Fruit fly (Drosophila melanogaster) whole organism, prepupa: ENCODE results near the gene Nepl5.

Experiments used
- Blimp-1 ChIP-seq: fragments of 200-800 bp; sonication (Bioruptor generic); optimal IDR thresholded peaks from 3 replicates; lab custom pipeline; 2017; ENCODE audit warnings: missing biosample characterization, missing genetic modification characterization, mild to moderate bottlenecking, moderate library complexity, missing genetic modification reagents
- CG10631 ChIP-seq: fragments of 200-800 bp; sonication (Bioruptor generic); optimal IDR thresholded peaks from 2 replicates; lab custom pipeline; 2016; ENCODE audit warnings: missing biosample characterization, missing genetic modification characterization
- CG10669 ChIP-seq: fragments of 200-800 bp; sonication (Bioruptor generic); optimal IDR thresholded peaks from 3 replicates; lab custom pipeline; 2018; ENCODE audit warnings: missing biosample characterization, mild to moderate bottlenecking, missing genetic modification characterization, moderate library complexity
- CG11294 ChIP-seq: fragments of 200-800 bp; sonication (Bioruptor generic); IDR thresholded peaks from 2 replicates; pipeline ENCODE4 v1.3.6; 2022; ENCODE audit warnings: missing biosample characterization, missing genetic modification characterization
- CG15336 ChIP-seq: fragments of 200-800 bp; sonication (Bioruptor generic); IDR thresholded peaks from 2 replicates; pipeline ENCODE4 v1.3.6; 2022; ENCODE audit warnings: missing biosample characterization, missing genetic modification characterization
- CG16779 ChIP-seq: fragments of 200-800 bp; sonication (Bioruptor generic); optimal IDR thresholded peaks from 3 replicates; lab custom pipeline; 2017; ENCODE audit warnings: missing biosample characterization, mild to moderate bottlenecking, missing genetic modification characterization
- CG32006 ChIP-seq: fragments of 200-800 bp; sonication (Bioruptor generic); optimal IDR thresholded peaks from 3 replicates; lab custom pipeline; 2017; ENCODE audit warnings: missing biosample characterization, mild to moderate bottlenecking, missing genetic modification characterization
- CG34406 ChIP-seq: fragments of 200-800 bp; sonication (Bioruptor generic); optimal IDR thresholded peaks from 3 replicates; lab custom pipeline; 2016; ENCODE audit warnings: missing biosample characterization, missing genetic modification characterization
- CG3919 ChIP-seq: fragments of 200-800 bp; sonication (Bioruptor generic); optimal IDR thresholded peaks from 3 replicates; lab custom pipeline; 2016; ENCODE audit warnings: missing biosample characterization, missing genetic modification characterization
- CG4318 ChIP-seq: fragments of 200-800 bp; sonication (Bioruptor generic); optimal IDR thresholded peaks from 3 replicates; lab custom pipeline; 2017; ENCODE audit warnings: missing biosample characterization, mild to moderate bottlenecking, missing genetic modification characterization
- CG6163 ChIP-seq: fragments of 200-800 bp; sonication (Bioruptor generic); IDR thresholded peaks from 3 replicates; pipeline ENCODE4 v1.3.6; 2022; ENCODE audit warnings: missing biosample characterization, missing genetic modification characterization
- CG6808 ChIP-seq: fragments of 200-800 bp; sonication (Bioruptor generic); optimal IDR thresholded peaks from 3 replicates; lab custom pipeline; 2017; ENCODE audit warnings: missing biosample characterization, missing genetic modification characterization, mild to moderate bottlenecking, moderate library complexity, missing genetic modification reagents
- CG7368 ChIP-seq: fragments of 200-800 bp; sonication (Bioruptor generic); optimal IDR thresholded peaks from 3 replicates; lab custom pipeline; 2016; ENCODE audit warnings: missing biosample characterization, missing genetic modification characterization
- CG8319 ChIP-seq: fragments of 200-800 bp; sonication (Bioruptor generic); optimal IDR thresholded peaks from 3 replicates; lab custom pipeline; 2016; ENCODE audit warnings: missing biosample characterization, missing genetic modification characterization
- CG8632 ChIP-seq: fragments of 200-800 bp; sonication (Bioruptor generic); optimal IDR thresholded peaks from 3 replicates; lab custom pipeline; 2016; ENCODE audit warnings: missing biosample characterization, missing genetic modification characterization
- CG9139 ChIP-seq: fragments of 200-800 bp; sonication (Bioruptor generic); optimal IDR thresholded peaks from 3 replicates; lab custom pipeline; 2017; ENCODE audit warnings: missing biosample characterization, mild to moderate bottlenecking, missing genetic modification characterization
- Eip75B ChIP-seq: fragments of 200-800 bp; sonication (Bioruptor generic); optimal IDR thresholded peaks from 3 replicates; lab custom pipeline; 2016; ENCODE audit warnings: missing biosample characterization, missing genetic modification characterization
- Eip78C ChIP-seq: fragments of 200-800 bp; sonication (Bioruptor generic); peaks from one replicate; lab custom pipeline; 2016; ENCODE audit warnings: missing biosample characterization, missing genetic modification characterization
- Eip93F ChIP-seq: fragments of 200-800 bp; sonication (Bioruptor generic); optimal IDR thresholded peaks from 2 replicates; lab custom pipeline; 2016; ENCODE audit warnings: missing biosample characterization, mild to moderate bottlenecking, missing genetic modification characterization
- Ets21C ChIP-seq: fragments of 200-800 bp; sonication (Bioruptor generic); optimal IDR thresholded peaks from 3 replicates; lab custom pipeline; 2016; ENCODE audit warnings: missing biosample characterization, missing genetic modification characterization
- Ets96B ChIP-seq: fragments of 200-800 bp; optimal IDR thresholded peaks from 2 replicates; lab custom pipeline; 2019; ENCODE audit warnings: missing biosample characterization, mild to moderate bottlenecking, missing genetic modification characterization, moderate library complexity
- Gug ChIP-seq: fragments of 200-800 bp; sonication (Bioruptor generic); IDR thresholded peaks from 2 replicates; pipeline ENCODE4 v1.3.6; 2022; ENCODE audit warnings: missing biosample characterization, missing genetic modification characterization
- Hr38 ChIP-seq: sonication (Bioruptor generic); optimal IDR thresholded peaks from 2 replicates; lab custom pipeline; 2016; ENCODE audit warnings: missing biosample characterization, missing genetic modification characterization
- Hr39 ChIP-seq: fragments of 200-800 bp; sonication (Bioruptor generic); optimal IDR thresholded peaks from 2 replicates; lab custom pipeline; 2016; ENCODE audit warnings: missing biosample characterization, missing genetic modification characterization
- Hr4 ChIP-seq: fragments of 200-800 bp; sonication (Bioruptor generic); optimal IDR thresholded peaks from 3 replicates; lab custom pipeline; 2016; ENCODE audit warnings: missing biosample characterization, missing genetic modification characterization
- Lpt ChIP-seq: fragments of 200-800 bp; sonication (Bioruptor generic); optimal IDR thresholded peaks from 3 replicates; lab custom pipeline; 2016; ENCODE audit warnings: missing biosample characterization, missing genetic modification characterization
- Met ChIP-seq: fragments of 200-800 bp; sonication (Bioruptor generic); optimal IDR thresholded peaks from 3 replicates; lab custom pipeline; 2016; ENCODE audit warnings: missing biosample characterization, missing genetic modification characterization
- OdsH ChIP-seq: fragments of 200-800 bp; sonication (Bioruptor generic); optimal IDR thresholded peaks from 3 replicates; lab custom pipeline; 2016; ENCODE audit warnings: missing biosample characterization, missing genetic modification characterization
- Smox ChIP-seq: fragments of 200-800 bp; sonication (Bioruptor generic); optimal IDR thresholded peaks from 3 replicates; lab custom pipeline; 2016; ENCODE audit warnings: missing biosample characterization, missing genetic modification characterization
- Sox14 ChIP-seq: fragments of 200-800 bp; sonication (Bioruptor generic); optimal IDR thresholded peaks from 3 replicates; lab custom pipeline; 2016; ENCODE audit warnings: missing biosample characterization, missing genetic modification characterization
- Sox15 ChIP-seq: fragments of 200-800 bp; sonication (Bioruptor generic); optimal IDR thresholded peaks from 3 replicates; lab custom pipeline; 2016; ENCODE audit warnings: missing biosample characterization, missing genetic modification characterization
- acj6 ChIP-seq: fragments of 200-800 bp; sonication (Bioruptor generic); optimal IDR thresholded peaks from 3 replicates; lab custom pipeline; 2016; ENCODE audit warnings: missing biosample characterization, missing genetic modification characterization
- cyc ChIP-seq: fragments of 200-800 bp; sonication (Bioruptor generic); optimal IDR thresholded peaks from 3 replicates; lab custom pipeline; 2016; ENCODE audit warnings: missing biosample characterization, missing genetic modification characterization
- dac ChIP-seq: fragments of 200-800 bp; sonication (Bioruptor generic); optimal IDR thresholded peaks from 2 replicates; lab custom pipeline; 2017; ENCODE audit warnings: missing biosample characterization, mild to moderate bottlenecking, missing genetic modification characterization
- eg ChIP-seq: fragments of 200-800 bp; sonication (Bioruptor generic); IDR thresholded peaks from 3 replicates; pipeline ENCODE4 v1.3.6; 2022; ENCODE audit warnings: missing biosample characterization, missing genetic modification characterization
- esn ChIP-seq: fragments of 200-800 bp; sonication (Bioruptor generic); optimal IDR thresholded peaks from 2 replicates; lab custom pipeline; 2016; ENCODE audit warnings: missing biosample characterization, mild to moderate bottlenecking, missing genetic modification characterization, moderate library complexity
- fd59A ChIP-seq: fragments of 200-800 bp; sonication (Bioruptor generic); optimal IDR thresholded peaks from 2 replicates; lab custom pipeline; 2017; ENCODE audit warnings: missing biosample characterization, mild to moderate bottlenecking, missing genetic modification characterization, missing genetic modification reagents
- fd85E ChIP-seq: fragments of 200-800 bp; sonication (Bioruptor generic); optimal IDR thresholded peaks from 3 replicates; lab custom pipeline; 2016; ENCODE audit warnings: missing biosample characterization, missing genetic modification characterization
- lz ChIP-seq: fragments of 200-800 bp; sonication (Bioruptor generic); optimal IDR thresholded peaks from 3 replicates; lab custom pipeline; 2016; ENCODE audit warnings: missing biosample characterization, missing genetic modification characterization
- net ChIP-seq: fragments of 200-800 bp; sonication (Bioruptor generic); optimal IDR thresholded peaks from 3 replicates; lab custom pipeline; 2016; ENCODE audit warnings: missing biosample characterization, missing genetic modification characterization
- pdm3 ChIP-seq: fragments of 200-800 bp; sonication (Bioruptor generic); optimal IDR thresholded peaks from 3 replicates; lab custom pipeline; 2016; ENCODE audit warnings: missing biosample characterization, missing genetic modification characterization
- salr ChIP-seq, 2 experiments: fragments of 200-800 bp; sonication (Bioruptor generic); optimal IDR thresholded peaks; 3 replicates each; lab custom pipeline; 2016 to 2018; ENCODE audit warnings: missing biosample characterization in 2 of 2, missing genetic modification characterization in 2 of 2, mild to moderate bottlenecking in 1 of 2
- spab ChIP-seq: fragments of 200-800 bp; sonication (Bioruptor generic); optimal IDR thresholded peaks from 2 replicates; lab custom pipeline; 2017; ENCODE audit warnings: missing biosample characterization, mild to moderate bottlenecking, missing genetic modification characterization, missing genetic modification reagents
- svp ChIP-seq: fragments of 200-800 bp; sonication (Bioruptor generic); peaks from one replicate; lab custom pipeline; 2016; ENCODE audit warnings: missing biosample characterization, missing genetic modification characterization
- topi ChIP-seq: fragments of 200-800 bp; sonication (Bioruptor generic); optimal IDR thresholded peaks from 3 replicates; lab custom pipeline; 2016; ENCODE audit warnings: missing biosample characterization, missing genetic modification characterization
- vri ChIP-seq: fragments of 200-800 bp; sonication (Bioruptor generic); optimal IDR thresholded peaks from 3 replicates; lab custom pipeline; 2016; ENCODE audit warnings: missing biosample characterization, mild to moderate bottlenecking, missing genetic modification characterization

Gene Nepl5

dm6 chr2L:6338367-6338975, 42.6 kb upstream of the Nepl5 start, which contains the start of the genes Pez and Cpr (continued):
- TF ChIP-seq CG6163 (GFP tag; lab: Robert Waterston, UW), result peak; percentile 47
- no peak for TF ChIP-seq Sox15
- no peak for TF ChIP-seq acj6 (GFP tag; lab: Kevin White, UChicago)
- no peak for TF ChIP-seq CG8319 (GFP tag; lab: Kevin White, UChicago)
- TF ChIP-seq CG10669 (GFP tag; lab: Kevin White, UChicago), result no peak
- no peak for TF ChIP-seq CG6808 (GFP tag; lab: Kevin White, UChicago)
- TF ChIP-seq dac (GFP tag; lab: Kevin White, UChicago), result no peak
- no peak for TF ChIP-seq CG34406
- TF ChIP-seq OdsH (GFP tag; lab: Kevin White, UChicago), result no peak
- TF ChIP-seq Lpt (GFP tag; lab: Kevin White, UChicago), result no peak
- peak; percentile 7 for TF ChIP-seq Eip93F (GFP tag; lab: Kevin White, UChicago)
- TF ChIP-seq Blimp-1 (GFP tag; lab: Kevin White, UChicago), result no peak
- no peak for TF ChIP-seq Hr38 (GFP tag; lab: Kevin White, UChicago)
- no peak for TF ChIP-seq pdm3 (GFP tag; lab: Kevin White, UChicago)

DNA sequence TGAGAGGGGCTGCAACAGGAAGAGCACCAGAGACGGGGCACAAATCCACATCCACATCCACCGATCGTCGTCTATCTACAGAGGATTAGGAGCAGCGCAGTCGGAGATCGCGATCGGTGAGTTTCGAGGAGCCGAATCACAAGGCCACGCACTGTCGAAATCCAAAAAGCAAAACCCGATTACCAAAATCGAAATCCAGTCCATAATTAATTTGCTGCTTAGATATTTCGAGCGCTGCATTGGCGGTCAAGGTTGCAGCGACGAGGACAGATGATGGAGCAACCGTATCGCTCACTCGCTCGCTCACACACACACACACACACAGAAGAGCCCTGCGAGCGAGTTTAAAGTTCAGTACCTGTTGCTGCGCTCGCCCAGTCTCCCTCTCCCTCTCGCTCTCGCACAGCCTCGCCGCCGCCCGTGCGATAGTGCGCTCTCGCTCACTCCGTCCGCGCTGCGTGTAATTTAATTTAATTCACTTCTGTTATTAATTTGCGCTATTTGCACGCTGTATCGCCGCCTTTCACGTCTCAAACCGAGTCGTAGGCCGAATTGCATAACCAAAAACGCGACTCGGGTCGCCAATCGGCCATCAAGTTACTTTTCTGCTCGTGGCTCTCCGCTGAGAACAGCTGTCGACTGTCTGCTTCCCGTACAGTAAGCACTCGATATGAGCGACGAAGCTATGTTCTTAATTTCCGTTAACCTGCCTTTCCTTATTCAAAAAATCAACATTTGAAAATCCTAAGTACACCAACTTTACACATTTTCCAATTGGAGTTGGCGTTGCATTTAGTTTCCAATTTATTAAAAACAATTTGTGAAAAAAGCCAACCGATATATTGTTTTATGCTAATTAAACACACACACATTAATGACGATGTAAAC, 41.8 kb upstream of the Nepl5 start:
- TF ChIP-seq vri (peak; percentile 74), CG10669 (GFP tag; lab: Kevin White, UChicago) (peak; percentile 27), CG11294 (GFP tag; lab: Robert Waterston, UW) (no peak), svp (GFP tag; lab: Kevin White, UChicago) (peak; percentile 95), CG16779 (tag; lab: Kevin White, UChicago) (peak; percentile 19), Eip75B (GFP tag; lab: Kevin White, UChicago) (peak; percentile 12), CG9139 (GFP tag; lab: Kevin White, UChicago) (peak; percentile 67), Hr4 (GFP tag; lab: Kevin White, UChicago) (peak; percentile 44), OdsH (GFP tag; lab: Kevin White, UChicago) (peak; percentile 64), CG3919 (GFP tag; lab: Kevin White, UChicago) (no peak), Eip78C (peak; percentile 81), net (no peak), Sox14 (GFP tag; lab: Kevin White, UChicago) (peak; percentile 14), CG6163 (GFP tag; lab: Robert Waterston, UW) (peak; percentile 37; the same call in 1 of the 3 replicates), acj6 (GFP tag; lab: Kevin White, UChicago) (peak; percentile 42), cyc (GFP tag; lab: Kevin White, UChicago) (peak; percentile 49), topi (GFP tag; lab: Kevin White, UChicago) (peak; percentile 34), CG4318 (GFP tag; lab: Kevin White, UChicago) (no peak), fd85E (GFP tag; lab: Kevin White, UChicago) (no peak), CG7368 (GFP tag; lab: Kevin White, UChicago) (no peak), Gug (GFP tag; lab: Robert Waterston, UW) (peak; percentile 13; the same call in 1 of the 2 replicates), dac (GFP tag; lab: Kevin White, UChicago) (peak; percentile 18), esn (GFP tag; lab: Kevin White, UChicago) (peak; percentile 57), Met (GFP tag; lab: Kevin White, UChicago) (peak; percentile 37), Blimp-1 (GFP tag; lab: Kevin White, UChicago) (peak; percentile 17), CG8632 (GFP tag; lab: Kevin White, UChicago) (peak; percentile 6), Ets21C (GFP tag; lab: Kevin White, UChicago) (peak; percentile 42), Ets96B (tag; lab: Kevin White, UChicago) (peak; percentile 2), CG10631 (peak; percentile 32), CG32006 (GFP tag; lab: Kevin White, UChicago) (no peak), spab (GFP tag; lab: Kevin White, UChicago) (peak; percentile 28), Hr38 (GFP tag; lab: Kevin White, UChicago) (no peak), pdm3 (GFP tag; lab: Kevin White, UChicago) (no peak), salr (GFP tag; optimal IDR thresholded peaks at IDR 0.05; lab: Kevin White, UChicago) (no peak), CG8319 (GFP tag; lab: Kevin White, UChicago) (no peak), lz (GFP tag; lab: Kevin White, UChicago) (peak; percentile 54), CG15336 (GFP tag; lab: Robert Waterston, UW) (peak; percentile 20; the same call in 1 of the 2 replicates), fd59A (GFP tag; lab: Kevin White, UChicago) (no peak), Smox (GFP tag; lab: Kevin White, UChicago) (no peak), Hr39 (GFP tag; lab: Kevin White, UChicago) (peak; percentile 27), eg (peak; percentile 40; the same call in 2 of the 3 replicates)
